Worm (Caenorhabditis elegans) whole organism, late embryonic: ENCODE measurements around the gene F02C9.2.

Source experiments
- eyg-1 ChIP-seq: sonication (generic microtip); optimal IDR thresholded peaks from 2 replicates; lab custom pipeline; 2016; ENCODE audit warnings: missing genotype, missing genetic modification characterization, missing compliant biosample characterization
- nfya-1 ChIP-seq: sonication (generic microtip); optimal IDR thresholded peaks from 2 replicates; lab custom pipeline; 2017; ENCODE audit warnings: missing genetic modification characterization, mild to moderate bottlenecking, missing compliant biosample characterization, antibody characterized with exemption, moderate library complexity
- pag-3 ChIP-seq: sonication (generic microtip); optimal IDR thresholded peaks from 2 replicates; lab custom pipeline; 2016; ENCODE audit warnings: missing compliant biosample characterization, missing genetic modification characterization, borderline replicate concordance
- pha-4 ChIP-seq: fragments of 150-350 bp; optimal IDR thresholded peaks from 2 replicates; lab custom pipeline; 2018; ENCODE audit warnings: missing biosample characterization, missing genetic modification reagents, missing genetic modification characterization
- pqm-1 ChIP-seq: sonication (generic microtip); optimal IDR thresholded peaks from 2 replicates; lab custom pipeline; 2016; ENCODE audit warnings: missing genetic modification characterization, missing compliant biosample characterization

- no peak for TF ChIP-seq pag-3
- TF ChIP-seq pha-4 (tag; lab: Kevin White, UChicago): no peak
- no peak for TF ChIP-seq eyg-1
- TF ChIP-seq nfya-1 (tag; lab: Kevin White, UChicago): no peak
- TF ChIP-seq pqm-1: no peak
These were observed 31.9 kb downstream of the F02C9.2 start, which contains the start of gene C36C5.14 for ce11 chrV:3165438-3165837.
